Fruit fly (Drosophila melanogaster): ENCODE measurements around the gene CG33346.

DNA sequence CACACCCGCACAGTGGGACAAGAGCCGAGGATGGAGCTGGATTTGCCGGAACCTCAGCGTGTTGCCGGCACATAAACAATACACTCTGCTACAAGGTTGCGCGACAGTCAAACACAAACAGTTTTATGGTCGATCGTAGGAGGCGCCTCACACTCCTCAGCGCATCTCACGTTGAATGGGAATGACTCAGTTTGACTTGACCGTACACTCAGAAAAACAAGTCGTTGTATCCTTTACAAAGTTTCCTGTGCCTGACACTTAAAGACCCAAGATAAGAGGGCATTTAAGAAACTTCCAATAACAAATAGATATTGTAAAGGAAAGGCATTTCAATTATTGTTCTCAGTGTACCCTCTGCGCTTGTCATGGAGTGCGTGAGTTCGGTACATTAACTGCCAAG is 37.3 kb upstream of the CG33346 start:
- TF ChIP-seq CTCF (optimal IDR thresholded peaks at IDR 0.05) (no peak), CG8478 (optimal IDR thresholded peaks at IDR 0.05) (no peak)
